Fruit fly (Drosophila melanogaster) whole organism, embryonic: ENCODE data around the gene NimC1.
A peak's percentile ranks its signal among the peaks of the same experiment; 100 is the strongest.

Experiments
- C15 ChIP-seq: fragments of 200-800 bp; sonication (Bioruptor generic); IDR thresholded peaks from 3 replicates; pipeline ENCODE4 v1.3.6; 2022; ENCODE audit warnings: missing biosample characterization, missing genetic modification characterization
- CG10366 ChIP-seq: fragments of 200-800 bp; sonication (Bioruptor generic); IDR thresholded peaks from 2 replicates; pipeline ENCODE4 v1.3.6; 2022; ENCODE audit warnings: missing biosample characterization, missing genetic modification characterization
- CG10431 ChIP-seq: fragments of 200-800 bp; sonication (Bioruptor generic); optimal IDR thresholded peaks from 3 replicates; lab custom pipeline; 2018; ENCODE audit warnings: missing biosample characterization, mild to moderate bottlenecking, missing genetic modification characterization
- CG10565 ChIP-seq: fragments of 200-800 bp; sonication (Bioruptor generic); optimal IDR thresholded peaks from 3 replicates; lab custom pipeline; 2016; ENCODE audit warnings: missing biosample characterization, mild to moderate bottlenecking, missing genetic modification characterization
- CG11085 ChIP-seq: fragments of 200-800 bp; sonication (Bioruptor generic); IDR thresholded peaks from 2 replicates; pipeline ENCODE4 v1.3.6; 2022; ENCODE audit warnings: missing biosample characterization, missing genetic modification characterization
- CG11093 ChIP-seq: fragments of 200-800 bp; sonication (Bioruptor generic); IDR thresholded peaks from 3 replicates; pipeline ENCODE4 v1.3.6; 2022; ENCODE audit warnings: missing biosample characterization, missing genetic modification characterization
- CG11247 ChIP-seq: fragments of 200-800 bp; sonication (Bioruptor generic); IDR thresholded peaks from 2 replicates; pipeline ENCODE4 v1.3.6; 2022; ENCODE audit warnings: missing biosample characterization, missing genetic modification characterization
- CG11723 ChIP-seq: fragments of 200-800 bp; sonication (Bioruptor generic); optimal IDR thresholded peaks from 2 replicates; lab custom pipeline; 2017; ENCODE audit warnings: missing biosample characterization, mild to moderate bottlenecking, missing genetic modification characterization
- CG12104 ChIP-seq: fragments of 200-800 bp; sonication (Bioruptor generic); optimal IDR thresholded peaks from 3 replicates; lab custom pipeline; 2016; ENCODE audit warnings: missing biosample characterization, missing genetic modification characterization
- CG12659 ChIP-seq: fragments of 200-800 bp; sonication (Bioruptor generic); optimal IDR thresholded peaks from 3 replicates; lab custom pipeline; 2017; ENCODE audit warnings: mild to moderate bottlenecking, missing biosample characterization, missing genetic modification reagents, missing genetic modification characterization
- CG13123 ChIP-seq: fragments of 200-800 bp; sonication (Bioruptor generic); optimal IDR thresholded peaks from 2 replicates; lab custom pipeline; 2016; ENCODE audit warnings: missing biosample characterization, missing genetic modification characterization
- CG13894 ChIP-seq: fragments of 200-800 bp; sonication (Bioruptor generic); optimal IDR thresholded peaks from 3 replicates; lab custom pipeline; 2018; ENCODE audit warnings: missing biosample characterization, mild to moderate bottlenecking, missing genetic modification characterization, moderate library complexity
- CG14710 ChIP-seq: fragments of 200-800 bp; sonication (Bioruptor generic); optimal IDR thresholded peaks from 3 replicates; lab custom pipeline; 2019; ENCODE audit warnings: missing biosample characterization, mild to moderate bottlenecking, missing genetic modification characterization, moderate library complexity
- CG1529 ChIP-seq: fragments of 200-800 bp; sonication (Bioruptor generic); optimal IDR thresholded peaks from 3 replicates; lab custom pipeline; 2018; ENCODE audit warnings: missing biosample characterization, missing genetic modification characterization
- CG1792 ChIP-seq: fragments of 200-800 bp; sonication (Bioruptor generic); optimal IDR thresholded peaks from 2 replicates; lab custom pipeline; 2016; ENCODE audit warnings: missing biosample characterization, missing genetic modification characterization
- CG34422 ChIP-seq: fragments of 200-800 bp; sonication (Bioruptor generic); IDR thresholded peaks from 3 replicates; pipeline ENCODE4 v1.3.6; 2022; ENCODE audit warnings: missing biosample characterization, missing genetic modification characterization
- CG3995 ChIP-seq: fragments of 200-800 bp; sonication (Bioruptor generic); optimal IDR thresholded peaks from 3 replicates; lab custom pipeline; 2016; ENCODE audit warnings: missing biosample characterization, missing genetic modification characterization
- CG4404 ChIP-seq: fragments of 200-800 bp; sonication (Bioruptor generic); IDR thresholded peaks from 2 replicates; pipeline ENCODE4 v1.3.6; 2022; ENCODE audit warnings: missing biosample characterization, missing genetic modification characterization
- CG6254 ChIP-seq: fragments of 200-800 bp; sonication (Bioruptor generic); optimal IDR thresholded peaks from 3 replicates; lab custom pipeline; 2017; ENCODE audit warnings: mild to moderate bottlenecking, missing biosample characterization, missing genetic modification reagents, missing genetic modification characterization
- CG6683 ChIP-seq: fragments of 200-800 bp; sonication (Bioruptor generic); optimal IDR thresholded peaks from 2 replicates; lab custom pipeline; 2017; ENCODE audit warnings: missing biosample characterization, mild to moderate bottlenecking, missing genetic modification characterization, missing genetic modification reagents
- CG6765 ChIP-seq: fragments of 200-800 bp; sonication (Bioruptor generic); optimal IDR thresholded peaks from 3 replicates; lab custom pipeline; 2017; ENCODE audit warnings: missing biosample characterization, mild to moderate bottlenecking, missing genetic modification characterization
- CG7928 ChIP-seq: fragments of 200-800 bp; sonication (Bioruptor generic); optimal IDR thresholded peaks from 2 replicates; lab custom pipeline; 2017; ENCODE audit warnings: missing biosample characterization, mild to moderate bottlenecking, missing genetic modification characterization
- Dip2 ChIP-seq: fragments of 200-800 bp; sonication (Bioruptor generic); IDR thresholded peaks from 2 replicates; pipeline ENCODE4 v1.3.6; 2022; ENCODE audit warnings: missing biosample characterization, missing genetic modification characterization
- Dip3 ChIP-seq: fragments of 200-800 bp; sonication (Bioruptor generic); optimal IDR thresholded peaks from 3 replicates; lab custom pipeline; 2016; ENCODE audit warnings: missing biosample characterization, missing genetic modification characterization
- Hey ChIP-seq: fragments of 200-800 bp; sonication (Bioruptor generic); optimal IDR thresholded peaks from 3 replicates; lab custom pipeline; 2018; ENCODE audit warnings: missing biosample characterization, mild to moderate bottlenecking, missing genetic modification characterization
- HmgZ ChIP-seq: fragments of 200-800 bp; sonication (Bioruptor generic); optimal IDR thresholded peaks from 2 replicates; lab custom pipeline; 2018; ENCODE audit warnings: missing biosample characterization, mild to moderate bottlenecking, missing genetic modification characterization
- Hmx ChIP-seq: fragments of 200-800 bp; sonication (Bioruptor generic); optimal IDR thresholded peaks from 2 replicates; lab custom pipeline; 2016; ENCODE audit warnings: missing biosample characterization, missing genetic modification characterization
- Mrtf ChIP-seq: fragments of 200-800 bp; sonication (Bioruptor generic); IDR thresholded peaks from 3 replicates; pipeline ENCODE4 v1.3.6; 2022; ENCODE audit warnings: missing biosample characterization, missing genetic modification characterization
- Nf-YC ChIP-seq: fragments of 200-800 bp; optimal IDR thresholded peaks from 3 replicates; lab custom pipeline; 2019; ENCODE audit warnings: missing biosample characterization, mild to moderate bottlenecking, missing genetic modification characterization, moderate library complexity
- Sry-β ChIP-seq: fragments of 200-800 bp; sonication (Bioruptor generic); optimal IDR thresholded peaks from 2 replicates; lab custom pipeline; 2018; ENCODE audit warnings: missing biosample characterization, mild to moderate bottlenecking, missing genetic modification characterization, moderate library complexity
- TFAM ChIP-seq: fragments of 200-800 bp; sonication (Bioruptor generic); optimal IDR thresholded peaks from 2 replicates; lab custom pipeline; 2017; ENCODE audit warnings: missing biosample characterization, missing genetic modification characterization, inconsistent platforms
- ara ChIP-seq: fragments of 200-800 bp; sonication (Bioruptor generic); IDR thresholded peaks from 2 replicates; pipeline ENCODE4 v1.3.6; 2022; ENCODE audit warnings: missing biosample characterization, missing genetic modification characterization
- ato ChIP-seq: fragments of 200-800 bp; sonication (Bioruptor generic); IDR thresholded peaks from 2 replicates; pipeline ENCODE4 v1.3.6; 2022; ENCODE audit warnings: missing biosample characterization, missing genetic modification characterization; ENCODE audit not compliant: partially characterized antibody
- bbx ChIP-seq: fragments of 200-800 bp; sonication (Bioruptor generic); IDR thresholded peaks from 2 replicates; pipeline ENCODE4 v1.3.6; 2022; ENCODE audit warnings: missing biosample characterization, missing genetic modification characterization; ENCODE audit not compliant: partially characterized antibody
- bcd ChIP-seq: fragments of 200-800 bp; sonication (Bioruptor generic); optimal IDR thresholded peaks from 2 replicates; lab custom pipeline; 2017; ENCODE audit warnings: missing biosample characterization, mild to moderate bottlenecking, missing genetic modification characterization
- br ChIP-seq: fragments of >200 bp; optimal IDR thresholded peaks from 2 replicates; lab custom pipeline; 2017
- ci ChIP-seq: fragments of 200-800 bp; sonication (Bioruptor generic); IDR thresholded peaks from 3 replicates; pipeline ENCODE4 v1.3.6; 2022; ENCODE audit warnings: missing biosample characterization, missing genetic modification characterization
- crol ChIP-seq: fragments of 200-800 bp; sonication (Bioruptor generic); IDR thresholded peaks from 2 replicates; pipeline ENCODE4 v1.3.6; 2022; ENCODE audit warnings: missing biosample characterization, missing genetic modification characterization
- da ChIP-seq: fragments of 200-800 bp; sonication (Bioruptor generic); optimal IDR thresholded peaks from 2 replicates; lab custom pipeline; 2016; ENCODE audit warnings: missing biosample characterization, missing genetic modification characterization
- dmrt11E ChIP-seq: fragments of 200-800 bp; sonication (Bioruptor generic); optimal IDR thresholded peaks from 3 replicates; lab custom pipeline; 2018; ENCODE audit warnings: missing biosample characterization, mild to moderate bottlenecking, missing genetic modification characterization, moderate library complexity
- fd102C ChIP-seq: fragments of 200-800 bp; sonication (Bioruptor generic); optimal IDR thresholded peaks from 2 replicates; lab custom pipeline; 2018; ENCODE audit warnings: missing biosample characterization, mild to moderate bottlenecking, missing genetic modification characterization, moderate library complexity
- insv ChIP-seq, 2 experiments: fragments of 200-800 bp; sonication (Bioruptor generic); optimal IDR thresholded peaks; 3 replicates each; lab custom pipeline; 2016 to 2018; ENCODE audit warnings: missing biosample characterization in 2 of 2, missing genetic modification characterization in 2 of 2
- lov ChIP-seq, 2 experiments: fragments of 200-800 bp in 1 of 2; fragments of >200 bp in 1 of 2; sonication (Bioruptor generic) in 1 of 2; IDR thresholded peaks in 1 of 2; optimal IDR thresholded peaks in 1 of 2; 2 replicates in 1 of 2; 3 replicates in 1 of 2; pipeline versions ENCODE4 v1.3.6 to Lab custom; 2017 to 2022; ENCODE audit warnings: missing biosample characterization in 1 of 2, missing genetic modification characterization in 1 of 2
- nau ChIP-seq: fragments of 200-800 bp; sonication (Bioruptor generic); optimal IDR thresholded peaks from 3 replicates; lab custom pipeline; 2017; ENCODE audit warnings: missing biosample characterization, mild to moderate bottlenecking, missing genetic modification characterization, missing genetic modification reagents
- peb ChIP-seq: fragments of 200-800 bp; sonication (Bioruptor generic); IDR thresholded peaks from 2 replicates; pipeline ENCODE4 v1.3.6; 2022; ENCODE audit warnings: missing biosample characterization, missing genetic modification characterization
- row ChIP-seq: fragments of 200-800 bp; sonication (Bioruptor generic); IDR thresholded peaks from 3 replicates; pipeline ENCODE4 v1.3.6; 2022; ENCODE audit warnings: missing biosample characterization, missing genetic modification characterization
- sens-2 ChIP-seq: fragments of 200-800 bp; sonication (Bioruptor generic); IDR thresholded peaks from 2 replicates; pipeline ENCODE4 v1.3.6; 2022; ENCODE audit warnings: missing biosample characterization, missing genetic modification characterization
- ssp ChIP-seq: fragments of 200-800 bp; sonication (Bioruptor generic); IDR thresholded peaks from 2 replicates; pipeline ENCODE4 v1.3.6; 2022; ENCODE audit warnings: missing biosample characterization, missing genetic modification characterization
- tx ChIP-seq: fragments of 200-800 bp; sonication (Bioruptor generic); optimal IDR thresholded peaks from 2 replicates; lab custom pipeline; 2016; ENCODE audit warnings: missing biosample characterization, missing genetic modification characterization
- z ChIP-seq: fragments of 200-800 bp; sonication (Bioruptor generic); IDR thresholded peaks from 3 replicates; pipeline ENCODE4 v1.3.6; 2022; ENCODE audit warnings: missing biosample characterization, missing genetic modification characterization

NimC1 gene

DNA sequence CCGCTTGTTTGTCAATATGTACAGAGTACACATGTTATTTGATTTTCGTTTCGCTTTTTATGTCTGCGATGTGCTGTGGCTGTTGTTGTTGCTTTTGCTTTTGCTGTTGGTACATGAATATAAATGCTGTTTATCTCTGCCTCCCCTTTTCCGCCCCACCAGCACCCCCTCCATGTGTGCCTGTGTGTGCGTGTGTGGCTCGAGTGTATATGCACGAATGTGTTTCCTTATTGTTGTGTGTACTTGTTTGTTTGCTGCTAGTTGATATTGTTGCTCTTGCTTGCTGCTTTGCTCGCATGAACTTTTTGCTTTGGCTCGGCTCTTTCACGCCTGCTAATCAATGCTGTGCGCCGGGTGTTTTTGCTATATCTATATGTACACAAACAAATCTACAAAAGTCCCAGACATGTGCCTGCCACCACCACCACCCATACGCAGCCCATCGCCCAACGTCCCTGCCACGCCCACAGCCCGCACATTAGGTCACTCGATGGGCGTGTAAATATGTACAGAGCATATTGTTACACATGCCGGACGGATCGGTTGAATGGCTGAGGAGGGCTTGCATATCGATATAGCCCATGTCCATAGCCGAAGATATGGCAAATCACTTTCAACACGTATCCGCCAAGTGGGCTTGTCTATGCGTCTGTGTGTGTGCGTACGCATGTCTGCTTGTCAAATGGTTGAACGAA is 47.6 kb upstream of the NimC1 start (continued):
- peak; percentile 99 for TF ChIP-seq da (GFP tag; lab: Kevin White, UChicago)
- peak; percentile 97 for TF ChIP-seq CG11085 (GFP tag; lab: Robert Waterston, UW)
- peak; percentile 99 for TF ChIP-seq CG6683 (GFP tag; lab: Kevin White, UChicago)
- TF ChIP-seq insv (GFP tag; optimal IDR thresholded peaks at IDR 0.05; lab: Kevin White, UChicago): peak; percentile 77 to 90
- TF ChIP-seq Sry-β (GFP tag; lab: Kevin White, UChicago): peak; percentile 85
- TF ChIP-seq Hmx (GFP tag; lab: Kevin White, UChicago): peak; percentile 73
- TF ChIP-seq tx: peak; percentile 97
- TF ChIP-seq CG11093 (GFP tag; lab: Robert Waterston, UW): peak; percentile 97
- TF ChIP-seq nau (GFP tag; lab: Kevin White, UChicago): peak; percentile 100
- peak; percentile 96 for TF ChIP-seq C15
- peak; percentile 99 for TF ChIP-seq CG6765 (GFP tag; lab: Kevin White, UChicago)
- 0 out of 2 replicates have a peak, but pooled peaks have one; percentile 49 for TF ChIP-seq ato
- peak; percentile 100 for TF ChIP-seq HmgZ (tag; lab: Kevin White, UChicago)
- peak; percentile 92 for TF ChIP-seq Nf-YC (tag; lab: Kevin White, UChicago)
- TF ChIP-seq ara: peak; percentile 100
- TF ChIP-seq bcd: peak; percentile 99
- TF ChIP-seq lov (optimal IDR thresholded peaks at IDR 0.05; lab: Kevin White, UChicago): no peak
- TF ChIP-seq lov (GFP tag; IDR thresholded peaks at IDR 0.05; lab: Robert Waterston, UW): peak; percentile 99
- peak; percentile 100 for TF ChIP-seq Hey (tag; lab: Kevin White, UChicago)
- peak; percentile 99 for TF ChIP-seq dmrt11E (tag; lab: Kevin White, UChicago)
- peak; percentile 97 for TF ChIP-seq CG6254 (GFP tag; lab: Kevin White, UChicago)
- peak; percentile 19; the same call in 2 of the 3 replicates for TF ChIP-seq row
- peak; percentile 100 for TF ChIP-seq CG13123
- peak; percentile 88 for TF ChIP-seq CG4404 (GFP tag; lab: Robert Waterston, UW)
- peak; percentile 100 for TF ChIP-seq CG11723
- TF ChIP-seq Dip2 (GFP tag; lab: Robert Waterston, UW): no peak
- peak; percentile 95 for TF ChIP-seq Dip3
- no peak for TF ChIP-seq br (lab: Kevin White, UChicago)
- TF ChIP-seq CG34422 (GFP tag; lab: Robert Waterston, UW): peak; percentile 95
- peak; percentile 100 for TF ChIP-seq ci (GFP tag; lab: Robert Waterston, UW)
- TF ChIP-seq CG3995 (GFP tag; lab: Kevin White, UChicago): peak; percentile 84
- peak; percentile 87 for TF ChIP-seq ssp
- TF ChIP-seq CG13894 (tag; lab: Kevin White, UChicago): peak; percentile 98
- no peak for TF ChIP-seq bbx (GFP tag; lab: Robert Waterston, UW)
- peak; percentile 100 for TF ChIP-seq fd102C (GFP tag; lab: Kevin White, UChicago)
- TF ChIP-seq sens-2 (GFP tag; lab: Robert Waterston, UW): peak; percentile 98
- TF ChIP-seq CG12659 (GFP tag; lab: Kevin White, UChicago): peak; percentile 100
- TF ChIP-seq CG12104 (GFP tag; lab: Kevin White, UChicago): peak; percentile 100
- peak; percentile 97 for TF ChIP-seq Mrtf (GFP tag; lab: Robert Waterston, UW)
- TF ChIP-seq crol: peak; percentile 99
- TF ChIP-seq peb (GFP tag; lab: Robert Waterston, UW): peak; percentile 97
- peak; percentile 98 for TF ChIP-seq CG14710
- TF ChIP-seq CG1529 (GFP tag; lab: Kevin White, UChicago): peak; percentile 100
- peak; percentile 99 for TF ChIP-seq CG10565
- peak; percentile 95 for TF ChIP-seq CG10366
- TF ChIP-seq CG1792 (GFP tag; lab: Kevin White, UChicago): peak; percentile 100
- TF ChIP-seq CG11247: peak; percentile 99
- peak; percentile 91 for TF ChIP-seq z
- TF ChIP-seq TFAM (GFP tag; lab: Kevin White, UChicago): peak; percentile 97
- peak; percentile 100 for TF ChIP-seq CG10431 (GFP tag; lab: Kevin White, UChicago)
- TF ChIP-seq CG7928: peak; percentile 85
